Worm (Caenorhabditis elegans) whole organism, L4 larva: ENCODE data around the gene F14F3.4.

Source experiments
- F37D6.2 ChIP-seq: sonication (generic microtip); optimal IDR thresholded peaks from 2 replicates; lab custom pipeline; 2016; ENCODE audit warnings: mild to moderate bottlenecking, missing genetic modification characterization, missing compliant biosample characterization
- dmd-8 ChIP-seq: fragments of 200-800 bp; sonication (Bioruptor generic); IDR thresholded peaks from 2 replicates; pipeline ENCODE4 v1.3.6; 2022; ENCODE audit warnings: missing genetic modification characterization, missing compliant biosample characterization
- fkh-10 ChIP-seq: fragments of 150-350 bp; optimal IDR thresholded peaks from 2 replicates; lab custom pipeline; 2014; ENCODE audit warnings: missing biosample characterization, missing genetic modification reagents, missing genetic modification characterization
- fos-1 ChIP-seq: fragments of 150-350 bp; optimal IDR thresholded peaks from 2 replicates; lab custom pipeline; 2014; ENCODE audit warnings: missing biosample characterization, missing genetic modification characterization
- hlh-11 ChIP-seq: fragments of 200-800 bp; sonication (Bioruptor generic); optimal IDR thresholded peaks from 2 replicates; lab custom pipeline; 2018; ENCODE audit warnings: mild to moderate bottlenecking, missing genetic modification characterization, missing compliant biosample characterization
- lsy-2 ChIP-seq, 2 experiments: fragments of 150-350 bp in 1 of 2; sonication (generic microtip) in 1 of 2; optimal IDR thresholded peaks; 2 replicates each; lab custom pipeline; 2014 to 2017; ENCODE audit warnings: missing biosample characterization in 2 of 2, missing genetic modification characterization in 2 of 2
- madf-5 ChIP-seq, 2 experiments: fragments of 200-800 bp; sonication (Bioruptor generic); IDR thresholded peaks; 2 replicates each; pipeline ENCODE4 v1.3.6; 2022; ENCODE audit warnings: missing compliant biosample characterization in 2 of 2, missing genetic modification characterization in 2 of 2
- nhr-111 ChIP-seq: fragments of 200-800 bp; sonication (Bioruptor generic); optimal IDR thresholded peaks from 2 replicates; lab custom pipeline; 2018; ENCODE audit warnings: mild to moderate bottlenecking, missing genetic modification characterization, missing compliant biosample characterization
- nhr-28 ChIP-seq: fragments of 150-350 bp; optimal IDR thresholded peaks from 2 replicates; lab custom pipeline; 2014; ENCODE audit warnings: missing biosample characterization, missing genetic modification characterization
- skn-1 ChIP-seq: fragments of 150-350 bp; optimal IDR thresholded peaks from 2 replicates; lab custom pipeline; 2014; ENCODE audit warnings: missing biosample characterization, missing genetic modification characterization
- snpc-4 ChIP-seq: fragments of 150-350 bp; optimal IDR thresholded peaks from 2 replicates; lab custom pipeline; 2014; ENCODE audit warnings: missing biosample characterization, missing genetic modification characterization
- zfp-2 ChIP-seq: sonication (generic microtip); optimal IDR thresholded peaks from 2 replicates; lab custom pipeline; 2016; ENCODE audit warnings: mild to moderate bottlenecking, missing genetic modification characterization, missing compliant biosample characterization

DNA sequence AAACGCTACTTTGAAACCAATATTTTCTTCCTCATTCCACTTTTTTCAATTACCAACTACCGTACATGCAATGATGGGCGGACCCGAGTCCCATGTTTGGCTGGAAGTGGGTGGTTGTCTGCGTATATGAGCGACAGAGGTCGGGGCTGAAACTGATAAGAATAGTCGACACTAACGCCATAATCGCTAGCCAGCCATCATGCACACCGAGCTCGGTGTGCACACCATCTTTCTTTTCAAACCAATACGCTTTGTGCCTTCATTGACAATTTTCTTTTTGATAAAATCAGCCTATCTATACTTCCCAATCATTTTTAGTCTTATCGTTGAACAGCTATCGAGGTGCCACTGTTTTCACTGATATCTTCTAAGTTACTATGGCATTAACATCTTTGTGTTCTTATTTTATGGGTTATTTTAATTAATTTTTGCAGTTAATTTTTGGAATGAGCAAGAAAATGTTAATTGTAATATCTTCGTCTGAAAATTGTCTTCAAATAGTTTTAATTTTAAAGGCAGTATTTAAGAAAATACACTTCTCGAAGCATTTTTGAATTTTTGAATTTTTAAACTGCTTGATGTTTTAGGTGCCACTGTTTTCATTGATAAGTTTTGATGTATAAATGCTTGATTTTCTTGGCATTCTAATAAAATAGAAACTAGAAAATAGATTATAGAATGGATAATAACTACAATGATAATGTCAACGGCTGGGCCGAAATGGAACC lies 40.5 kb downstream of the F14F3.4 start, which contains the start of gene elt-2:
- TF ChIP-seq dmd-8 (GFP tag; lab: Robert Waterston, UW) (no peak), nhr-28 (peak; percentile 93), fos-1 (tag; lab: Kevin White, UChicago) (no peak), F37D6.2 (tag; lab: Kevin White, UChicago) (no peak), hlh-11 (tag; lab: Kevin White, UChicago) (peak; percentile 92), madf-5 (GFP tag; IDR thresholded peaks at IDR 0.05; lab: Robert Waterston, UW) (no peak), snpc-4 (no peak), lsy-2 (tag; optimal IDR thresholded peaks at IDR 0.05; lab: Kevin White, UChicago) (peak in 1 of 2 experiments; percentile 61), zfp-2 (tag; lab: Kevin White, UChicago) (no peak), skn-1 (tag; lab: Kevin White, UChicago) (no peak), fkh-10 (GFP tag; lab: Kevin White, UChicago) (no peak), nhr-111 (GFP tag; lab: Kevin White, UChicago) (no peak)
